Worm (Caenorhabditis elegans): Measurements from ENCODE around the gene C24H12.1.

ce11 chrII:467265-467664 is 26.1 kb downstream of the C24H12.1 start, which contains the start of gene nfyb-1:
- TF ChIP-seq elt-1 (tag; optimal IDR thresholded peaks at IDR 0.05) (no peak), tbx-2 (tag; optimal IDR thresholded peaks at IDR 0.05) (no peak), unc-62 (GFP tag; optimal IDR thresholded peaks at IDR 0.05) (no peak), fkh-10 (GFP tag; optimal IDR thresholded peaks at IDR 0.05) (no peak), fos-1 (tag; optimal IDR thresholded peaks at IDR 0.05) (no peak), skn-1 (tag; optimal IDR thresholded peaks at IDR 0.05) (no peak), sea-2 (GFP tag; optimal IDR thresholded peaks at IDR 0.05) (no peak)
